Worm (Caenorhabditis elegans) whole organism, L3 larva: ENCODE results near the gene clec-261.

Source experiments
- daf-12 ChIP-seq: fragments of 150-350 bp; optimal IDR thresholded peaks from 2 replicates; lab custom pipeline; 2014; ENCODE audit warnings: missing biosample characterization, missing genetic modification reagents, missing genetic modification characterization
- fkh-10 ChIP-seq: sonication (generic microtip); optimal IDR thresholded peaks from 2 replicates; lab custom pipeline; 2017; ENCODE audit warnings: missing biosample characterization, missing genetic modification reagents, missing genetic modification characterization
- fos-1 ChIP-seq: fragments of 150-350 bp; optimal IDR thresholded peaks from 2 replicates; lab custom pipeline; 2014; ENCODE audit warnings: missing biosample characterization, missing genetic modification characterization
- lin-39 ChIP-seq: fragments of 150-350 bp; optimal IDR thresholded peaks from 2 replicates; lab custom pipeline; 2018; ENCODE audit warnings: missing biosample characterization, missing genetic modification reagents, missing genetic modification characterization
- nhr-237 ChIP-seq: fragments of 150-350 bp; optimal IDR thresholded peaks from 2 replicates; lab custom pipeline; 2014; ENCODE audit warnings: missing biosample characterization, missing genetic modification characterization
- nhr-25 ChIP-seq: sonication (generic microtip); optimal IDR thresholded peaks from 2 replicates; lab custom pipeline; 2017; ENCODE audit warnings: missing biosample characterization, missing genetic modification characterization
- nhr-76 ChIP-seq: fragments of 150-350 bp; sonication (generic microtip); optimal IDR thresholded peaks from 5 replicates; lab custom pipeline; 2014; ENCODE audit warnings: missing biosample characterization, missing genetic modification characterization
- pha-4 ChIP-seq: fragments of 150-350 bp; optimal IDR thresholded peaks from 2 replicates; lab custom pipeline; 2014; ENCODE audit warnings: missing biosample characterization, missing genetic modification reagents, missing genetic modification characterization

ce11 chrV:20311519-20311918 lies 17.2 kb upstream of the clec-261 start, which contains the start of gene clec-262:
- TF ChIP-seq nhr-76 (no peak), fkh-10 (GFP tag; lab: Kevin White, UChicago) (no peak), pha-4 (tag; lab: Kevin White, UChicago) (no peak), daf-12 (no peak), fos-1 (tag; lab: Kevin White, UChicago) (no peak), lin-39 (tag; lab: Kevin White, UChicago) (no peak), nhr-25 (no peak), nhr-237 (tag; lab: Kevin White, UChicago) (no peak)
